Worm (Caenorhabditis elegans): ENCODE measurements around the gene K12H4.3.

- TF ChIP-seq W03F9.2 (tag; optimal IDR thresholded peaks at IDR 0.05) (no peak), him-1 (tag; optimal IDR thresholded peaks at IDR 0.05) (no peak), dao-5 (tag; optimal IDR thresholded peaks at IDR 0.05) (no peak)
These were observed 7.9 kb upstream of the K12H4.3 start, which contains the start of gene dpf-6 for ce11 chrIII:8037941-8038340.
